Fruit fly (Drosophila melanogaster) whole organism, embryonic: ENCODE results near the gene MSBP.

ENCODE experiments used
- B-H1 ChIP-seq: fragments of 200-800 bp; sonication (Bioruptor generic); IDR thresholded peaks from 3 replicates; pipeline ENCODE4 v1.3.6; 2022; ENCODE audit warnings: missing biosample characterization, missing genetic modification characterization
- Bgb ChIP-seq: fragments of 200-800 bp; sonication (Bioruptor generic); IDR thresholded peaks from 2 replicates; pipeline ENCODE4 v1.3.6; 2022; ENCODE audit warnings: missing biosample characterization, missing genetic modification characterization; ENCODE audit not compliant: partially characterized antibody
- Blimp-1 ChIP-seq: fragments of 200-800 bp; sonication (Bioruptor generic); optimal IDR thresholded peaks from 3 replicates; lab custom pipeline; 2018; ENCODE audit warnings: missing biosample characterization, missing genetic modification characterization, mild to moderate bottlenecking, moderate library complexity, missing genetic modification reagents
- BtbVII ChIP-seq: fragments of 200-800 bp; sonication (Bioruptor generic); optimal IDR thresholded peaks from 3 replicates; lab custom pipeline; 2017; ENCODE audit warnings: missing biosample characterization, mild to moderate bottlenecking, missing genetic modification characterization
- CG11398 ChIP-seq: fragments of 200-800 bp; sonication (Bioruptor generic); optimal IDR thresholded peaks from 2 replicates; lab custom pipeline; 2016; ENCODE audit warnings: missing biosample characterization, missing genetic modification characterization
- CG12155 ChIP-seq: fragments of 200-800 bp; sonication (Bioruptor generic); optimal IDR thresholded peaks from 3 replicates; lab custom pipeline; 2016; ENCODE audit warnings: missing biosample characterization, missing genetic modification characterization
- CG12942 ChIP-seq: fragments of 200-800 bp; sonication (Bioruptor generic); optimal IDR thresholded peaks from 3 replicates; lab custom pipeline; 2016; ENCODE audit warnings: missing biosample characterization, missing genetic modification characterization
- CG13775 ChIP-seq: fragments of 200-800 bp; sonication (Bioruptor generic); optimal IDR thresholded peaks from 3 replicates; lab custom pipeline; 2017; ENCODE audit warnings: missing biosample characterization, mild to moderate bottlenecking, missing genetic modification characterization
- CG15011 ChIP-seq: fragments of 200-800 bp; sonication (Bioruptor generic); optimal IDR thresholded peaks from 3 replicates; lab custom pipeline; 2018; ENCODE audit warnings: missing biosample characterization, mild to moderate bottlenecking, missing genetic modification characterization
- CG16863 ChIP-seq: fragments of 200-800 bp; sonication (Bioruptor generic); optimal IDR thresholded peaks from 3 replicates; lab custom pipeline; 2016; ENCODE audit warnings: missing biosample characterization, missing genetic modification characterization
- CG17802 ChIP-seq: fragments of 200-800 bp; sonication (Bioruptor generic); optimal IDR thresholded peaks from 2 replicates; lab custom pipeline; 2018; ENCODE audit warnings: missing biosample characterization, mild to moderate bottlenecking, missing genetic modification characterization, moderate library complexity
- CG3065 ChIP-seq: fragments of 200-800 bp; sonication (Bioruptor generic); optimal IDR thresholded peaks from 2 replicates; lab custom pipeline; 2016; ENCODE audit warnings: missing biosample characterization, missing genetic modification characterization
- CG31365 ChIP-seq: fragments of 200-800 bp; sonication (Bioruptor generic); optimal IDR thresholded peaks from 2 replicates; lab custom pipeline; 2018; ENCODE audit warnings: missing biosample characterization, mild to moderate bottlenecking, missing genetic modification characterization
- CG32532 ChIP-seq: fragments of 200-800 bp; sonication (Bioruptor generic); IDR thresholded peaks from 2 replicates; pipeline ENCODE4 v1.3.6; 2022; ENCODE audit warnings: missing biosample characterization, missing genetic modification characterization
- CG4707 ChIP-seq: fragments of 200-800 bp; sonication (Bioruptor generic); optimal IDR thresholded peaks from 2 replicates; lab custom pipeline; 2018; ENCODE audit warnings: missing biosample characterization, mild to moderate bottlenecking, missing genetic modification characterization, moderate library complexity
- CG7839 ChIP-seq: fragments of 200-800 bp; sonication (Bioruptor generic); optimal IDR thresholded peaks from 3 replicates; lab custom pipeline; 2018; ENCODE audit warnings: missing biosample characterization, mild to moderate bottlenecking, missing genetic modification characterization, moderate library complexity
- CG7963 ChIP-seq: fragments of 200-800 bp; sonication (Bioruptor generic); IDR thresholded peaks from 3 replicates; pipeline ENCODE4 v1.3.6; 2022; ENCODE audit warnings: missing biosample characterization, missing genetic modification characterization; ENCODE audit not compliant: partially characterized antibody
- CG8944 ChIP-seq: fragments of 200-800 bp; sonication (Bioruptor generic); optimal IDR thresholded peaks from 3 replicates; lab custom pipeline; 2016; ENCODE audit warnings: missing biosample characterization, missing genetic modification characterization
- CG9817 ChIP-seq: fragments of 200-800 bp; sonication (Bioruptor generic); optimal IDR thresholded peaks from 2 replicates; lab custom pipeline; 2018; ENCODE audit warnings: missing biosample characterization, mild to moderate bottlenecking, missing genetic modification characterization, moderate library complexity
- CG9932 ChIP-seq: fragments of 200-800 bp; sonication (Bioruptor generic); IDR thresholded peaks from 2 replicates; pipeline ENCODE4 v1.3.6; 2022; ENCODE audit warnings: missing biosample characterization, missing genetic modification characterization
- Doc2 ChIP-seq: fragments of 200-800 bp; sonication (Bioruptor generic); IDR thresholded peaks from 2 replicates; pipeline ENCODE4 v1.3.6; 2022; ENCODE audit warnings: missing biosample characterization, missing genetic modification characterization
- Eip74EF ChIP-seq, 2 experiments: fragments of 200-800 bp in 1 of 2; fragments of >200 bp in 1 of 2; sonication (Bioruptor generic) in 1 of 2; optimal IDR thresholded peaks; 2 replicates each; lab custom pipeline; 2017 to 2019; ENCODE audit warnings: missing biosample characterization in 2 of 2, missing genetic modification characterization in 2 of 2, mild to moderate bottlenecking in 1 of 2, moderate library complexity in 1 of 2
- H15 ChIP-seq: fragments of 200-800 bp; sonication (Bioruptor generic); IDR thresholded peaks from 3 replicates; pipeline ENCODE4 v1.3.6; 2022; ENCODE audit warnings: missing biosample characterization, missing genetic modification characterization
- H2.0 ChIP-seq: fragments of 200-800 bp; sonication (Bioruptor generic); IDR thresholded peaks from 2 replicates; pipeline ENCODE4 v1.3.6; 2022; ENCODE audit warnings: missing biosample characterization, missing genetic modification characterization
- PHDP ChIP-seq: fragments of 200-800 bp; sonication (Bioruptor generic); optimal IDR thresholded peaks from 3 replicates; lab custom pipeline; 2018; ENCODE audit warnings: missing biosample characterization, mild to moderate bottlenecking, missing genetic modification characterization, moderate library complexity
- ara ChIP-seq: fragments of 200-800 bp; sonication (Bioruptor generic); IDR thresholded peaks from 2 replicates; pipeline ENCODE4 v1.3.6; 2022; ENCODE audit warnings: missing biosample characterization, missing genetic modification characterization
- ato ChIP-seq: fragments of 200-800 bp; sonication (Bioruptor generic); IDR thresholded peaks from 2 replicates; pipeline ENCODE4 v1.3.6; 2022; ENCODE audit warnings: missing biosample characterization, missing genetic modification characterization; ENCODE audit not compliant: partially characterized antibody
- bcd ChIP-seq: fragments of 200-800 bp; sonication (Bioruptor generic); optimal IDR thresholded peaks from 2 replicates; lab custom pipeline; 2017; ENCODE audit warnings: missing biosample characterization, mild to moderate bottlenecking, missing genetic modification characterization
- bigmax ChIP-seq: fragments of 200-800 bp; sonication (Bioruptor generic); optimal IDR thresholded peaks from 2 replicates; lab custom pipeline; 2018; ENCODE audit warnings: missing biosample characterization, mild to moderate bottlenecking, missing genetic modification characterization
- br ChIP-seq: fragments of >200 bp; optimal IDR thresholded peaks from 2 replicates; lab custom pipeline; 2017
- chm ChIP-seq: fragments of 200-800 bp; sonication (Bioruptor generic); IDR thresholded peaks from 2 replicates; pipeline ENCODE4 v1.3.6; 2022; ENCODE audit warnings: missing biosample characterization, missing genetic modification characterization
- crc ChIP-seq: fragments of 200-800 bp; sonication (Bioruptor generic); optimal IDR thresholded peaks from 2 replicates; lab custom pipeline; 2016; ENCODE audit warnings: missing biosample characterization, missing genetic modification characterization
- eve ChIP-seq, 2 experiments: fragments of >200 bp; optimal IDR thresholded peaks; 2 replicates each; lab custom pipeline; 2017; ENCODE audit warnings: missing biosample characterization in 2 of 2, missing genetic modification characterization in 2 of 2
- fd3F ChIP-seq: fragments of 200-800 bp; sonication (Bioruptor generic); optimal IDR thresholded peaks from 2 replicates; lab custom pipeline; 2018; ENCODE audit warnings: missing biosample characterization, mild to moderate bottlenecking, missing genetic modification characterization, moderate library complexity
- fd64A ChIP-seq: fragments of 200-800 bp; sonication (Bioruptor generic); optimal IDR thresholded peaks from 3 replicates; lab custom pipeline; 2018; ENCODE audit warnings: missing biosample characterization, mild to moderate bottlenecking, missing genetic modification characterization
- gcm ChIP-seq: fragments of 200-800 bp; sonication (Bioruptor generic); optimal IDR thresholded peaks from 2 replicates; lab custom pipeline; 2019; ENCODE audit warnings: missing biosample characterization, mild to moderate bottlenecking, missing genetic modification characterization, moderate library complexity
- h ChIP-seq: fragments of >200 bp; optimal IDR thresholded peaks from 2 replicates; lab custom pipeline; 2017
- hth ChIP-seq: fragments of >200 bp; optimal IDR thresholded peaks from 2 replicates; lab custom pipeline; 2017; ENCODE audit warnings: inconsistent platforms
- insv ChIP-seq, 2 experiments: fragments of 200-800 bp; sonication (Bioruptor generic); optimal IDR thresholded peaks; 3 replicates each; lab custom pipeline; 2016 to 2018; ENCODE audit warnings: missing biosample characterization in 2 of 2, missing genetic modification characterization in 2 of 2
- kni ChIP-seq: fragments of 200-800 bp; sonication (Bioruptor generic); optimal IDR thresholded peaks from 3 replicates; lab custom pipeline; 2017; ENCODE audit warnings: mild to moderate bottlenecking, missing biosample characterization, missing genetic modification reagents, missing genetic modification characterization
- nau ChIP-seq: fragments of 200-800 bp; sonication (Bioruptor generic); optimal IDR thresholded peaks from 3 replicates; lab custom pipeline; 2017; ENCODE audit warnings: missing biosample characterization, mild to moderate bottlenecking, missing genetic modification characterization, missing genetic modification reagents
- pho ChIP-seq: fragments of 200-800 bp; sonication (Bioruptor generic); optimal IDR thresholded peaks from 2 replicates; lab custom pipeline; 2016; ENCODE audit warnings: missing biosample characterization, missing genetic modification characterization
- prd ChIP-seq, 3 experiments: fragments of >200 bp in 2 of 3; fragments of 200-800 bp in 1 of 3; sonication (Bioruptor generic) in 1 of 3; optimal IDR thresholded peaks in 2 of 3; IDR thresholded peaks in 1 of 3; 2 replicates in 2 of 3; 3 replicates in 1 of 3; pipeline versions ENCODE4 v1.3.6 to Lab custom; 2017 to 2022; ENCODE audit warnings: missing biosample characterization in 1 of 3, missing genetic modification characterization in 1 of 3
- pum ChIP-seq: fragments of 200-800 bp; sonication (Bioruptor generic); optimal IDR thresholded peaks from 2 replicates; lab custom pipeline; 2016; ENCODE audit warnings: missing biosample characterization, missing genetic modification characterization
- pzg ChIP-seq: fragments of 200-800 bp; sonication (Bioruptor generic); optimal IDR thresholded peaks from 3 replicates; lab custom pipeline; 2018; ENCODE audit warnings: missing biosample characterization, mild to moderate bottlenecking, missing genetic modification characterization, moderate library complexity
- slou ChIP-seq: fragments of 200-800 bp; sonication (Bioruptor generic); optimal IDR thresholded peaks from 3 replicates; lab custom pipeline; 2016; ENCODE audit warnings: missing biosample characterization, missing genetic modification characterization
- ssp ChIP-seq: fragments of 200-800 bp; sonication (Bioruptor generic); IDR thresholded peaks from 2 replicates; pipeline ENCODE4 v1.3.6; 2022; ENCODE audit warnings: missing biosample characterization, missing genetic modification characterization
- trem ChIP-seq: fragments of 200-800 bp; optimal IDR thresholded peaks from 3 replicates; lab custom pipeline; 2019; ENCODE audit warnings: missing biosample characterization, mild to moderate bottlenecking, missing genetic modification characterization, moderate library complexity
- tup ChIP-seq: fragments of 200-800 bp; sonication (Bioruptor generic); optimal IDR thresholded peaks from 2 replicates; lab custom pipeline; 2016; ENCODE audit warnings: missing biosample characterization, mild to moderate bottlenecking, missing genetic modification characterization, moderate library complexity
- usp ChIP-seq: fragments of >200 bp; optimal IDR thresholded peaks from 2 replicates; lab custom pipeline; 2017; ENCODE audit warnings: missing biosample characterization, missing genetic modification characterization
- yki ChIP-seq: fragments of >200 bp; optimal IDR thresholded peaks from 3 replicates; lab custom pipeline; 2018
- zen ChIP-seq: fragments of 200-800 bp; sonication (Bioruptor generic); optimal IDR thresholded peaks from 3 replicates; lab custom pipeline; 2018; ENCODE audit warnings: missing biosample characterization, mild to moderate bottlenecking, missing genetic modification characterization, moderate library complexity

The MSBP gene

DNA sequence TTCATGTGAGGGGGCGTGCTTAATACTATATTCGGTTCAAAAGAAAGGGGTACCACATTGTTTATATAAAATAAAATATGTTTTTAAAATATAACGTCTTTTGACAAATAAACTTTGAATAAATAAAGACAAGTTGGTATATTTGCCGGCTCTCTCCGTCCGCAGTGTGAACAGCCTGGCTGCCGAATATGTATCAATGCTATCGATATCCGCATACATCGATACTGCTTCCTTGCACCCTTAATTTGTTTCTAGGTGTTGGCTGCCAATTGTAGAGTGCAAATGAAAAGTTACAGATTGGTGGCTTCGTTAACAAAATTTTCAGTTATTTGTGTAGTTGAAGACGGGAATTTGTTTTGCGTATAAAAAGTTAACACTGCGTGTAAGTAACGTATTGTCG, 30.0 kb downstream of the MSBP start, which contains the start of gene Gbeta13F (continued):
- peak; percentile 50; the same call in 1 of the 2 replicates for TF ChIP-seq ato (GFP tag; lab: Robert Waterston, UW)
- TF ChIP-seq fd64A = no peak
- no peak for TF ChIP-seq bcd (GFP tag; lab: Kevin White, UChicago)
- no peak for TF ChIP-seq CG7839 (tag; lab: Kevin White, UChicago)
- no peak for TF ChIP-seq H2.0 (GFP tag; lab: Robert Waterston, UW)
- no peak for TF ChIP-seq PHDP (tag; lab: Kevin White, UChicago)
- no peak for TF ChIP-seq CG3065 (GFP tag; lab: Kevin White, UChicago)
- no peak for TF ChIP-seq Doc2 (GFP tag; lab: Robert Waterston, UW)
- no peak for TF ChIP-seq CG15011
- TF ChIP-seq CG17802 (tag; lab: Kevin White, UChicago) = peak; percentile 69
- TF ChIP-seq eve (GFP tag; optimal IDR thresholded peaks at IDR 0.05; lab: Kevin White, UChicago) = no peak
- TF ChIP-seq CG12155 (GFP tag; lab: Kevin White, UChicago) = no peak
- TF ChIP-seq insv (GFP tag; optimal IDR thresholded peaks at IDR 0.05; lab: Kevin White, UChicago) = no peak
- TF ChIP-seq prd (optimal IDR thresholded peaks at IDR 0.05; lab: Kevin White, UChicago) = no peak
- TF ChIP-seq prd (GFP tag; IDR thresholded peaks at IDR 0.05; lab: Robert Waterston, UW) = peak; percentile 41; the same call in 1 of the 3 replicates
- no peak for TF ChIP-seq BtbVII (GFP tag; lab: Kevin White, UChicago)
- no peak for TF ChIP-seq nau (GFP tag; lab: Kevin White, UChicago)
- no peak for TF ChIP-seq gcm (GFP tag; lab: Kevin White, UChicago)
- TF ChIP-seq usp (GFP tag; lab: Kevin White, UChicago) = no peak
- TF ChIP-seq slou = no peak
- no peak for TF ChIP-seq tup
- no peak for TF ChIP-seq kni (GFP tag; lab: Kevin White, UChicago)
- TF ChIP-seq ssp (GFP tag; lab: Robert Waterston, UW) = peak; percentile 83
- TF ChIP-seq CG31365 (tag; lab: Kevin White, UChicago) = no peak
- TF ChIP-seq ara = no peak
- TF ChIP-seq CG12942 (GFP tag; lab: Kevin White, UChicago) = no peak
- TF ChIP-seq CG7963 (GFP tag; lab: Robert Waterston, UW) = peak; percentile 48; the same call in 2 of the 3 replicates
- peak; percentile 4 for TF ChIP-seq trem (tag; lab: Kevin White, UChicago)
- TF ChIP-seq pho (GFP tag; lab: Kevin White, UChicago) = no peak
- no peak for TF ChIP-seq Blimp-1
- TF ChIP-seq CG4707 (GFP tag; lab: Kevin White, UChicago) = no peak
- peak; percentile 51 for TF ChIP-seq pzg (GFP tag; lab: Kevin White, UChicago)
- TF ChIP-seq fd3F (GFP tag; lab: Kevin White, UChicago) = no peak
- no peak for TF ChIP-seq hth (lab: Kevin White, UChicago)
- TF ChIP-seq br (lab: Kevin White, UChicago) = no peak
- peak; percentile 55 for TF ChIP-seq CG9932 (GFP tag; lab: Robert Waterston, UW)
- no peak for TF ChIP-seq CG8944
- no peak for TF ChIP-seq CG13775 (GFP tag; lab: Kevin White, UChicago)
- 0 out of 2 replicates have a peak, but pooled peaks have one; percentile 45 for TF ChIP-seq chm (GFP tag; lab: Robert Waterston, UW)
- no peak for TF ChIP-seq bigmax
- TF ChIP-seq CG32532 (GFP tag; lab: Robert Waterston, UW) = peak; percentile 56
- no peak for TF ChIP-seq CG16863 (GFP tag; lab: Kevin White, UChicago)
- no peak for TF ChIP-seq pum (GFP tag; lab: Kevin White, UChicago)
- no peak for TF ChIP-seq zen (tag; lab: Kevin White, UChicago)
- TF ChIP-seq Bgb (GFP tag; lab: Robert Waterston, UW) = peak; percentile 59
- TF ChIP-seq h (lab: Kevin White, UChicago) = no peak
- no peak for TF ChIP-seq CG11398 (GFP tag; lab: Kevin White, UChicago)
- no peak; the same call in 2 of the 3 replicates for TF ChIP-seq H15
- no peak for TF ChIP-seq B-H1
- TF ChIP-seq crc (GFP tag; lab: Kevin White, UChicago) = no peak
- TF ChIP-seq yki = no peak
- no peak for TF ChIP-seq Eip74EF (GFP tag; optimal IDR thresholded peaks at IDR 0.05; lab: Kevin White, UChicago)
- TF ChIP-seq CG9817 (tag; lab: Kevin White, UChicago) = no peak
